Worm (Caenorhabditis elegans): ENCODE data around the gene ZK402.1.
"Not testable (repeated sequence)": the region's sequence is repeated elsewhere in the genome, so short reads cannot be mapped to it uniquely, and the experiment has no call there.

DNA sequence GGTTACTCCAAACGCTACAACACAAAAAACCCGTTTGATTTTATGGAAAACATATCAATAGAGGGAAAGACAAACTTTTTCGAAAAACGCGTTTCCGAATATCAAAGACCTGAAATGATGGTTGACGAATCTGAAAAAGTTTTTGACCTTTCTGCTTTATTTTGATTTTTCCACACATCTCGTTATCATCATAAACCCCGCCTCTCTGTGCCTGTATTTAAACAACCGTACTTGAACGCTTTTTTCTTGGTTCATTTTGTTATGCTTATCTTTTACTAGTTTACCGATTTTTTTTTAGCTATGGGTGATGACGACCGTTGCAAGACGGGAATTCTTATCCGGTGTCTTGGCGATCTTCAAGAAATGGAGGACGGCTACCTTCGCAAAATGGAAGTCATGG is 26.6 kb downstream of the ZK402.1 start, which contains the start of gene F19G12.1:
- TF ChIP-seq fos-1 (tag; optimal IDR thresholded peaks at IDR 0.05); F49E8.2 (tag; optimal IDR thresholded peaks at IDR 0.05; ENCODE audit: borderline replicate concordance); nhr-102 (tag; optimal IDR thresholded peaks at IDR 0.05); nhr-11 (tag; optimal IDR thresholded peaks at IDR 0.05); ztf-11 (tag; optimal IDR thresholded peaks at IDR 0.05); egl-27 (tag; optimal IDR thresholded peaks at IDR 0.05): not testable (repeated sequence)

All from whole organism, L4 larva.